Worm (Caenorhabditis elegans) whole organism, L4/young adult: ENCODE results near the gene sri-62.

ENCODE experiments used
- W03F9.2 ChIP-seq: fragments of 150-350 bp; optimal IDR thresholded peaks from 2 replicates; lab custom pipeline; 2014; ENCODE audit warnings: missing biosample characterization, missing genetic modification characterization
- him-1 ChIP-seq: sonication (generic microtip); optimal IDR thresholded peaks from 2 replicates; lab custom pipeline; 2016; ENCODE audit warnings: missing genotype, missing genetic modification reagents, missing genetic modification characterization, missing compliant biosample characterization

- no peak for TF ChIP-seq W03F9.2 (tag; lab: Kevin White, UChicago)
- TF ChIP-seq him-1 = no peak
Measured at ce11 chrII:2705200-2705599, 6.9 kb upstream of the sri-62 start, which contains the start of gene srh-128.
